Worm (Caenorhabditis elegans) whole organism, young adult: ENCODE data around the gene nas-10.

Source experiments
- B0035.1 ChIP-seq: sonication (generic microtip); optimal IDR thresholded peaks from 2 replicates; lab custom pipeline; 2016; ENCODE audit warnings: missing genetic modification characterization, mild to moderate bottlenecking, missing compliant biosample characterization, missing genotype, missing genetic modification reagents
- B0261.1 ChIP-seq: sonication (generic microtip); optimal IDR thresholded peaks from 2 replicates; lab custom pipeline; 2016; ENCODE audit warnings: mild to moderate bottlenecking, missing genetic modification characterization, moderate library complexity, missing compliant biosample characterization
- D2030.7 ChIP-seq: fragments of 200-800 bp; sonication (Bioruptor generic); IDR thresholded peaks from 2 replicates; pipeline ENCODE4 v1.3.6; 2022; ENCODE audit warnings: missing genetic modification reagents, missing genetic modification characterization, missing compliant biosample characterization
- F10E7.11 ChIP-seq: sonication (generic microtip); optimal IDR thresholded peaks from 2 replicates; lab custom pipeline; 2017; ENCODE audit warnings: mild to moderate bottlenecking, missing genetic modification characterization, moderate library complexity, missing compliant biosample characterization
- F23B12.7 ChIP-seq: sonication (generic microtip); optimal IDR thresholded peaks from 2 replicates; lab custom pipeline; 2017; ENCODE audit warnings: missing genetic modification characterization, mild to moderate bottlenecking, missing compliant biosample characterization, antibody characterized with exemption, moderate library complexity; ENCODE audit not compliant: insufficient read depth
- F37B4.10 ChIP-seq: fragments of 200-800 bp; sonication (Bioruptor generic); IDR thresholded peaks from 2 replicates; pipeline ENCODE4 v1.3.6; 2022; ENCODE audit warnings: missing genetic modification characterization, missing compliant biosample characterization
- F39B2.1 ChIP-seq: fragments of 200-800 bp; sonication (Bioruptor generic); IDR thresholded peaks from 2 replicates; pipeline ENCODE4 v1.3.6; 2022; ENCODE audit warnings: missing genetic modification reagents, missing genetic modification characterization, missing compliant biosample characterization
- F55B11.4 ChIP-seq: sonication (generic microtip); optimal IDR thresholded peaks from 2 replicates; lab custom pipeline; 2016; ENCODE audit warnings: missing compliant biosample characterization, missing genetic modification characterization, borderline replicate concordance; ENCODE audit not compliant: insufficient read depth
- T07F8.4 ChIP-seq: sonication (generic microtip); optimal IDR thresholded peaks from 2 replicates; lab custom pipeline; 2016; ENCODE audit warnings: mild to moderate bottlenecking, missing genetic modification characterization, moderate library complexity, missing compliant biosample characterization
- T26A5.8 ChIP-seq: sonication (generic microtip); optimal IDR thresholded peaks from 2 replicates; lab custom pipeline; 2016; ENCODE audit warnings: missing genetic modification characterization, missing compliant biosample characterization
- Y53G8AR.9 ChIP-seq: fragments of 200-800 bp; sonication (Bioruptor generic); conservative IDR thresholded peaks from 2 replicates; pipeline ENCODE4 v1.3.6; 2022; ENCODE audit warnings: missing genetic modification reagents, missing genetic modification characterization, missing compliant biosample characterization
- Y56A3A.18 ChIP-seq: fragments of 200-800 bp; sonication (Bioruptor generic); IDR thresholded peaks from 2 replicates; pipeline ENCODE4 v1.3.6; 2022; ENCODE audit warnings: missing genetic modification reagents, missing genetic modification characterization, missing compliant biosample characterization
- akir-1 ChIP-seq: fragments of 200-800 bp; sonication (Bioruptor generic); optimal IDR thresholded peaks from 2 replicates; lab custom pipeline; 2018; ENCODE audit warnings: mild to moderate bottlenecking, missing genetic modification characterization, moderate library complexity, missing compliant biosample characterization
- aptf-3 ChIP-seq: fragments of 200-800 bp; sonication (Bioruptor generic); IDR thresholded peaks from 2 replicates; pipeline ENCODE4 v1.3.6; 2022; ENCODE audit warnings: missing genetic modification characterization, missing compliant biosample characterization
- athp-1 ChIP-seq: sonication (generic microtip); optimal IDR thresholded peaks from 2 replicates; lab custom pipeline; 2017; ENCODE audit warnings: mild to moderate bottlenecking, missing genetic modification characterization, missing compliant biosample characterization
- attf-5 ChIP-seq: fragments of 200-800 bp; sonication (Bioruptor generic); optimal IDR thresholded peaks from 2 replicates; lab custom pipeline; 2018; ENCODE audit warnings: mild to moderate bottlenecking, missing genetic modification characterization, missing compliant biosample characterization
- attf-6 ChIP-seq: fragments of 200-800 bp; sonication (Bioruptor generic); IDR thresholded peaks from 2 replicates; pipeline ENCODE4 v1.3.6; 2022; ENCODE audit warnings: missing genetic modification reagents, missing genetic modification characterization, missing compliant biosample characterization
- bed-2 ChIP-seq: fragments of 200-800 bp; sonication (Bioruptor generic); IDR thresholded peaks from 2 replicates; pipeline ENCODE4 v1.3.6; 2022; ENCODE audit warnings: missing genetic modification reagents, missing genetic modification characterization, missing compliant biosample characterization
- cebp-2 ChIP-seq: fragments of 200-800 bp; sonication (Bioruptor generic); IDR thresholded peaks from 2 replicates; pipeline ENCODE4 v1.3.6; 2022; ENCODE audit warnings: missing genetic modification characterization, missing compliant biosample characterization
- ceh-100 ChIP-seq: fragments of 200-800 bp; sonication (Bioruptor generic); IDR thresholded peaks from 2 replicates; pipeline ENCODE4 v1.3.6; 2022; ENCODE audit warnings: missing genetic modification reagents, missing genetic modification characterization, missing compliant biosample characterization
- ceh-27 ChIP-seq: fragments of 200-800 bp; sonication (Bioruptor generic); optimal IDR thresholded peaks from 2 replicates; lab custom pipeline; 2018; ENCODE audit warnings: mild to moderate bottlenecking, missing genetic modification characterization, moderate library complexity, missing compliant biosample characterization
- ceh-79 ChIP-seq: sonication (generic microtip); optimal IDR thresholded peaks from 2 replicates; lab custom pipeline; 2017; ENCODE audit warnings: mild to moderate bottlenecking, missing genetic modification characterization, missing compliant biosample characterization
- die-1 ChIP-seq: sonication (generic microtip); optimal IDR thresholded peaks from 2 replicates; lab custom pipeline; 2016; ENCODE audit warnings: missing genotype, mild to moderate bottlenecking, missing genetic modification characterization, missing compliant biosample characterization
- dox-1 ChIP-seq: fragments of 200-800 bp; sonication (Bioruptor generic); IDR thresholded peaks from 2 replicates; pipeline ENCODE4 v1.3.6; 2022; ENCODE audit warnings: missing genetic modification reagents, missing genetic modification characterization, missing compliant biosample characterization
- dpff-1 ChIP-seq: sonication (generic microtip); optimal IDR thresholded peaks from 2 replicates; lab custom pipeline; 2017; ENCODE audit warnings: mild to moderate bottlenecking, missing genetic modification characterization, missing compliant biosample characterization
- ekl-4 ChIP-seq: fragments of 200-800 bp; sonication (Bioruptor generic); IDR thresholded peaks from 2 replicates; pipeline ENCODE4 v1.3.6; 2022; ENCODE audit warnings: missing genetic modification reagents, missing genetic modification characterization, missing compliant biosample characterization
- gei-17 ChIP-seq: fragments of 200-800 bp; sonication (Bioruptor generic); optimal IDR thresholded peaks from 2 replicates; lab custom pipeline; 2018; ENCODE audit warnings: mild to moderate bottlenecking, missing genetic modification characterization, missing compliant biosample characterization
- hmg-20 ChIP-seq: fragments of 200-800 bp; sonication (Bioruptor generic); IDR thresholded peaks from 2 replicates; pipeline ENCODE4 v1.3.6; 2022; ENCODE audit warnings: missing genetic modification reagents, missing genetic modification characterization, missing compliant biosample characterization
- hrde-1 ChIP-seq: sonication (generic microtip); optimal IDR thresholded peaks from 2 replicates; lab custom pipeline; 2016; ENCODE audit warnings: missing genetic modification characterization, mild to moderate bottlenecking, missing compliant biosample characterization, moderate library complexity, missing genotype, missing genetic modification reagents, borderline replicate concordance
- let-526 ChIP-seq: fragments of 200-800 bp; sonication (Bioruptor generic); IDR thresholded peaks from 2 replicates; pipeline ENCODE4 v1.3.6; 2022; ENCODE audit warnings: missing genetic modification reagents, missing genetic modification characterization, missing compliant biosample characterization
- lin-26 ChIP-seq: fragments of 200-800 bp; sonication (Bioruptor generic); IDR thresholded peaks from 2 replicates; pipeline ENCODE4 v1.3.6; 2022; ENCODE audit warnings: missing genetic modification reagents, missing genetic modification characterization, missing compliant biosample characterization
- lin-40 ChIP-seq: sonication (generic microtip); optimal IDR thresholded peaks from 2 replicates; lab custom pipeline; 2016; ENCODE audit warnings: missing genetic modification characterization, mild to moderate bottlenecking, missing compliant biosample characterization, missing genotype, missing genetic modification reagents
- lin-54 ChIP-seq: fragments of 200-800 bp; sonication (Bioruptor generic); optimal IDR thresholded peaks from 2 replicates; lab custom pipeline; 2018; ENCODE audit warnings: mild to moderate bottlenecking, missing genetic modification characterization, missing compliant biosample characterization
- mcd-1 ChIP-seq: fragments of 200-800 bp; sonication (Bioruptor generic); IDR thresholded peaks from 2 replicates; pipeline ENCODE4 v1.3.6; 2022; ENCODE audit warnings: missing genetic modification reagents, missing genetic modification characterization, missing compliant biosample characterization
- mes-4 ChIP-seq: sonication (generic microtip); optimal IDR thresholded peaks from 2 replicates; lab custom pipeline; 2016; ENCODE audit warnings: missing genotype, missing genetic modification characterization, missing compliant biosample characterization
- nfya-2 ChIP-seq: fragments of 200-800 bp; sonication (Bioruptor generic); IDR thresholded peaks from 2 replicates; pipeline ENCODE4 v1.3.6; 2022; ENCODE audit warnings: missing genetic modification reagents, missing genetic modification characterization, missing compliant biosample characterization
- nhr-120 ChIP-seq: fragments of 200-800 bp; sonication (Bioruptor generic); IDR thresholded peaks from 2 replicates; pipeline ENCODE4 v1.3.6; 2022; ENCODE audit warnings: missing genetic modification characterization, missing compliant biosample characterization
- nhr-80 ChIP-seq: sonication (generic microtip); optimal IDR thresholded peaks from 2 replicates; lab custom pipeline; 2016; ENCODE audit warnings: missing genetic modification characterization, missing compliant biosample characterization
- pbrm-1 ChIP-seq: fragments of 200-800 bp; sonication (Bioruptor generic); IDR thresholded peaks from 2 replicates; pipeline ENCODE4 v1.3.6; 2022; ENCODE audit warnings: missing genetic modification reagents, missing genetic modification characterization, missing compliant biosample characterization
- rcor-1 ChIP-seq: fragments of 200-800 bp; sonication (Bioruptor generic); IDR thresholded peaks from 2 replicates; pipeline ENCODE4 v1.3.6; 2022; ENCODE audit warnings: missing genetic modification reagents, missing genetic modification characterization, missing compliant biosample characterization
- repo-1 ChIP-seq: sonication (generic microtip); optimal IDR thresholded peaks from 2 replicates; lab custom pipeline; 2017; ENCODE audit warnings: mild to moderate bottlenecking, missing genetic modification characterization, missing compliant biosample characterization
- rpc-1 ChIP-seq, 2 experiments: fragments of 150-350 bp in 1 of 2; sonication (generic microtip) in 1 of 2; optimal IDR thresholded peaks; 2 replicates each; lab custom pipeline; 2014 to 2018; ENCODE audit warnings: missing biosample characterization in 1 of 2, missing genetic modification characterization in 1 of 2, missing genetic modification reagents in 1 of 2, missing genotype in 1 of 2
- snpc-4 ChIP-seq, 5 experiments: fragments of 150-350 bp in 1 of 5; sonication (generic microtip) in 4 of 5; optimal IDR thresholded peaks; 2 replicates each; lab custom pipeline; 2014 to 2018; ENCODE audit warnings: missing genetic modification characterization in 5 of 5, missing biosample characterization in 3 of 5, antibody characterized with exemption in 2 of 5, mild to moderate bottlenecking in 2 of 5, missing compliant biosample characterization in 2 of 5, missing genotype in 2 of 5, moderate library complexity in 2 of 5, missing genetic modification reagents in 1 of 5
- sptf-2 ChIP-seq: fragments of 200-800 bp; sonication (Bioruptor generic); optimal IDR thresholded peaks from 2 replicates; lab custom pipeline; 2018; ENCODE audit warnings: mild to moderate bottlenecking, missing genetic modification characterization, missing compliant biosample characterization
- tbx-9 ChIP-seq: sonication (generic microtip); optimal IDR thresholded peaks from 2 replicates; lab custom pipeline; 2016; ENCODE audit warnings: borderline replicate concordance, missing genetic modification characterization, inconsistent platforms, missing compliant biosample characterization
- tlf-1 ChIP-seq: fragments of 200-800 bp; sonication (Bioruptor generic); optimal IDR thresholded peaks from 2 replicates; lab custom pipeline; 2018; ENCODE audit warnings: mild to moderate bottlenecking, missing genetic modification characterization, missing compliant biosample characterization
- zfh-2 ChIP-seq: fragments of 200-800 bp; sonication (Bioruptor generic); conservative IDR thresholded peaks from 2 replicates; pipeline ENCODE4 v1.3.6; 2022; ENCODE audit warnings: missing genetic modification reagents, missing genetic modification characterization, missing compliant biosample characterization

The nas-10 gene

DNA sequence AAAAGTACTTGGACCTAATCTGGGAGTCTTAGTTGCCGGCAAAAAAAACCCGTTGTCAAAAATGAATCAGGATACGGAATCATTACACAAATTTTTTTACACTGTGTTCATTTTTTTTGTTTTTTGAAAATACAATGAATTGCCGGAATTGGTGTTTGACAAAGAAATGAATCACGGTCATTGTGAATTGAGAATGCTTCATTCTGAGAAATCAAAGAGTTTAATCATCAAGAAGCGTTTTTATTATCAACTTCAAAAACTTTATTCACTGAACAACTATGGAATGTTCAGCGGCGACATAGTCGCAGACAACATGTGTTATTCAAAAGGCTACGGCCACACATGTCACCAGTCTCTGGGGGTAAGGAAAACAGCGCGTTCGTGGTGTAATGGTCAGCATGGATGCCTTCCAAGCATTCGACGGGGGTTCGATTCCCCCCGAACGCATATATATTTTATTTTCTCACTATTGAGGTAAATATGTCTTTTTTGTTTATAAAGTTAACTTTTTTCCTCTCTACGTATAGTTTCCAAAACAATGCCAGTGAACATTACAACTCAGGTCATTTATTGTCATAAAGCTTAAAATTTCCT lies at the start of gene nas-10:
Gene nas-10, minus strand, starts transcription at position 51 of the 594 bp plus-strand sequence.
- TF ChIP-seq Y53G8AR.9 (GFP tag; lab: Robert Waterston, UW) (no peak), attf-6 (GFP tag; lab: Robert Waterston, UW) (no peak), let-526 (peak; percentile 81), lin-40 (tag; lab: Kevin White, UChicago) (no peak), attf-5 (GFP tag; lab: Kevin White, UChicago) (peak; percentile 69), rcor-1 (GFP tag; lab: Robert Waterston, UW) (peak; percentile 73), athp-1 (tag; lab: Kevin White, UChicago) (peak; percentile 41), tbx-9 (tag; lab: Kevin White, UChicago) (no peak), dox-1 (GFP tag; lab: Robert Waterston, UW) (no peak; the same call in 1 of the 2 replicates), tlf-1 (no peak), akir-1 (GFP tag; lab: Kevin White, UChicago) (no peak), hrde-1 (peak; percentile 73), F23B12.7 (no peak), dpff-1 (tag; lab: Kevin White, UChicago) (no peak), bed-2 (GFP tag; lab: Robert Waterston, UW) (no peak), F39B2.1 (GFP tag; lab: Robert Waterston, UW) (no peak), gei-17 (GFP tag; lab: Kevin White, UChicago) (no peak), nhr-120 (GFP tag; lab: Robert Waterston, UW) (no peak), D2030.7 (GFP tag; lab: Robert Waterston, UW) (peak; percentile 73), nfya-2 (GFP tag; lab: Robert Waterston, UW) (no peak), die-1 (tag; lab: Kevin White, UChicago) (peak; percentile 89), nhr-80 (tag; lab: Kevin White, UChicago) (no peak), zfh-2 (GFP tag; lab: Robert Waterston, UW) (no peak), ceh-100 (GFP tag; lab: Robert Waterston, UW) (no peak), B0035.1 (peak; percentile 64), repo-1 (tag; lab: Kevin White, UChicago) (no peak), mes-4 (peak; percentile 89), hmg-20 (GFP tag; lab: Robert Waterston, UW) (peak; percentile 57; the same call in 1 of the 2 replicates), lin-26 (GFP tag; lab: Robert Waterston, UW) (peak; percentile 95), ceh-27 (GFP tag; lab: Kevin White, UChicago) (peak; percentile 40), cebp-2 (GFP tag; lab: Robert Waterston, UW) (0 out of 2 replicates have a peak, but pooled peaks have one; percentile 38), ekl-4 (no peak), sptf-2 (peak; percentile 2), T26A5.8 (peak; percentile 27), mcd-1 (GFP tag; lab: Robert Waterston, UW) (no peak; the same call in 1 of the 2 replicates), Y56A3A.18 (GFP tag; lab: Robert Waterston, UW) (peak; percentile 93), F10E7.11 (no peak), lin-54 (no peak), pbrm-1 (GFP tag; lab: Robert Waterston, UW) (peak; percentile 85), F55B11.4 (tag; lab: Kevin White, UChicago) (no peak), ceh-79 (tag; lab: Kevin White, UChicago) (no peak), T07F8.4 (tag; lab: Kevin White, UChicago) (peak; percentile 39), rpc-1 (optimal IDR thresholded peaks at IDR 0.05; lab: Kevin White, UChicago) (peak; percentile 91), rpc-1 (tag; optimal IDR thresholded peaks at IDR 0.05; lab: Kevin White, UChicago) (peak; percentile 96), snpc-4 (GFP tag; optimal IDR thresholded peaks at IDR 0.05; lab: Kevin White, UChicago) (peak; percentile 83), snpc-4 (tag; optimal IDR thresholded peaks at IDR 0.05; lab: Kevin White, UChicago) (peak in 1 of 4 experiments; percentile 78), F37B4.10 (GFP tag; lab: Robert Waterston, UW) (no peak), B0261.1 (peak; percentile 97), aptf-3 (GFP tag; lab: Robert Waterston, UW) (0 out of 2 replicates have a peak, but pooled peaks have one; percentile 11)
